Fruit fly (Drosophila melanogaster) whole organism, embryonic: ENCODE data around the gene Gr5a.
A peak's percentile ranks its signal among the peaks of the same experiment; 100 is the strongest.

Experiments
- Adf1 ChIP-seq: fragments of 200-800 bp; sonication (Bioruptor generic); IDR thresholded peaks from 2 replicates; pipeline ENCODE4 v1.3.6; 2022; ENCODE audit warnings: missing biosample characterization, missing genetic modification characterization
- Bdp1 ChIP-seq: fragments of 200-800 bp; sonication (Bioruptor generic); optimal IDR thresholded peaks from 3 replicates; lab custom pipeline; 2016; ENCODE audit warnings: missing biosample characterization, missing genetic modification characterization
- Blimp-1 ChIP-seq: fragments of 200-800 bp; sonication (Bioruptor generic); optimal IDR thresholded peaks from 3 replicates; lab custom pipeline; 2018; ENCODE audit warnings: missing biosample characterization, missing genetic modification characterization, mild to moderate bottlenecking, moderate library complexity, missing genetic modification reagents
- CG11504 ChIP-seq: fragments of 200-800 bp; sonication (Bioruptor generic); optimal IDR thresholded peaks from 3 replicates; lab custom pipeline; 2019; ENCODE audit warnings: missing biosample characterization, mild to moderate bottlenecking, missing genetic modification characterization, moderate library complexity
- CG11695 ChIP-seq: fragments of 200-800 bp; sonication (Bioruptor generic); IDR thresholded peaks from 3 replicates; pipeline ENCODE4 v1.3.6; 2022; ENCODE audit warnings: missing biosample characterization, missing genetic modification characterization
- CG14860 ChIP-seq: fragments of 200-800 bp; sonication (Bioruptor generic); IDR thresholded peaks from 3 replicates; pipeline ENCODE4 v1.3.6; 2022; ENCODE audit warnings: missing biosample characterization, missing genetic modification characterization; ENCODE audit not compliant: partially characterized antibody
- CG15269 ChIP-seq: fragments of 200-800 bp; sonication (Bioruptor generic); optimal IDR thresholded peaks from 2 replicates; lab custom pipeline; 2018; ENCODE audit warnings: missing biosample characterization, mild to moderate bottlenecking, missing genetic modification characterization, moderate library complexity
- CG17186 ChIP-seq: fragments of 200-800 bp; sonication (Bioruptor generic); optimal IDR thresholded peaks from 3 replicates; lab custom pipeline; 2017; ENCODE audit warnings: missing biosample characterization, missing genetic modification reagents, missing genetic modification characterization
- CG17568 ChIP-seq: fragments of 200-800 bp; sonication (Bioruptor generic); optimal IDR thresholded peaks from 2 replicates; lab custom pipeline; 2018; ENCODE audit warnings: missing biosample characterization, mild to moderate bottlenecking, missing genetic modification characterization, moderate library complexity
- CG2120 ChIP-seq: fragments of 200-800 bp; sonication (Bioruptor generic); optimal IDR thresholded peaks from 3 replicates; lab custom pipeline; 2016; ENCODE audit warnings: missing biosample characterization, missing genetic modification characterization
- CG2202 ChIP-seq: fragments of 200-800 bp; sonication (Bioruptor generic); optimal IDR thresholded peaks from 2 replicates; lab custom pipeline; 2018; ENCODE audit warnings: missing biosample characterization, mild to moderate bottlenecking, missing genetic modification characterization
- CG34376 ChIP-seq: fragments of 200-800 bp; sonication (Bioruptor generic); optimal IDR thresholded peaks from 2 replicates; lab custom pipeline; 2018; ENCODE audit warnings: missing biosample characterization, mild to moderate bottlenecking, missing genetic modification characterization
- CG4282 ChIP-seq: fragments of 200-800 bp; sonication (Bioruptor generic); optimal IDR thresholded peaks from 2 replicates; lab custom pipeline; 2016; ENCODE audit warnings: missing biosample characterization, missing genetic modification characterization
- CG5180 ChIP-seq: fragments of 200-800 bp; sonication (Bioruptor generic); optimal IDR thresholded peaks from 3 replicates; lab custom pipeline; 2017; ENCODE audit warnings: missing biosample characterization, missing genetic modification characterization, mild to moderate bottlenecking, moderate library complexity, missing genetic modification reagents
- CG5953 ChIP-seq: fragments of 200-800 bp; sonication (Bioruptor generic); IDR thresholded peaks from 2 replicates; pipeline ENCODE4 v1.3.6; 2022; ENCODE audit warnings: missing biosample characterization, missing genetic modification characterization
- CG7372 ChIP-seq: fragments of 200-800 bp; sonication (Bioruptor generic); IDR thresholded peaks from 2 replicates; pipeline ENCODE4 v1.3.6; 2022; ENCODE audit warnings: missing biosample characterization, missing genetic modification characterization
- CG7839 ChIP-seq: fragments of 200-800 bp; sonication (Bioruptor generic); optimal IDR thresholded peaks from 3 replicates; lab custom pipeline; 2018; ENCODE audit warnings: missing biosample characterization, mild to moderate bottlenecking, missing genetic modification characterization, moderate library complexity
- CG8290 ChIP-seq, 3 experiments: fragments of 200-800 bp; sonication (Bioruptor generic); optimal IDR thresholded peaks; 2 replicates each; lab custom pipeline; 2016 to 2019; ENCODE audit warnings: missing biosample characterization in 3 of 3, missing genetic modification characterization in 3 of 3, mild to moderate bottlenecking in 2 of 3, moderate library complexity in 1 of 3
- CTCF ChIP-seq: fragments of 200-800 bp; sonication (Bioruptor generic); optimal IDR thresholded peaks from 2 replicates; lab custom pipeline; 2017; ENCODE audit warnings: missing biosample characterization, mild to moderate bottlenecking, missing genetic modification characterization, moderate library complexity
- Dfd ChIP-seq, 2 experiments: fragments of >200 bp; optimal IDR thresholded peaks; 2 replicates each; lab custom pipeline; 2017; ENCODE audit warnings: missing biosample characterization in 2 of 2, missing genetic modification characterization in 2 of 2
- Dip3 ChIP-seq: fragments of 200-800 bp; sonication (Bioruptor generic); optimal IDR thresholded peaks from 3 replicates; lab custom pipeline; 2016; ENCODE audit warnings: missing biosample characterization, missing genetic modification characterization
- ERR ChIP-seq: fragments of 200-800 bp; sonication (Bioruptor generic); optimal IDR thresholded peaks from 2 replicates; lab custom pipeline; 2016; ENCODE audit warnings: missing biosample characterization, missing genetic modification characterization
- Mes4 ChIP-seq: fragments of 200-800 bp; sonication (Bioruptor generic); optimal IDR thresholded peaks from 2 replicates; lab custom pipeline; 2016; ENCODE audit warnings: missing biosample characterization, missing genetic modification characterization
- NC2β ChIP-seq: fragments of 200-800 bp; sonication (Bioruptor generic); optimal IDR thresholded peaks from 2 replicates; lab custom pipeline; 2016; ENCODE audit warnings: missing biosample characterization, missing genetic modification characterization
- Oli ChIP-seq: fragments of 200-800 bp; sonication (Bioruptor generic); optimal IDR thresholded peaks from 2 replicates; lab custom pipeline; 2018; ENCODE audit warnings: missing biosample characterization, mild to moderate bottlenecking, missing genetic modification characterization, moderate library complexity
- Pdp1 ChIP-seq, 2 experiments: fragments of 200-800 bp; sonication (Bioruptor generic); optimal IDR thresholded peaks; 3 replicates each; lab custom pipeline; 2016; ENCODE audit warnings: missing biosample characterization in 2 of 2, missing genetic modification characterization in 2 of 2, mild to moderate bottlenecking in 1 of 2, moderate library complexity in 1 of 2
- Usf ChIP-seq: fragments of 200-800 bp; sonication (Bioruptor generic); optimal IDR thresholded peaks from 2 replicates; lab custom pipeline; 2017; ENCODE audit warnings: missing genotype, missing biosample characterization, missing genetic modification characterization
- Xrp1 ChIP-seq: fragments of 200-800 bp; sonication (Bioruptor generic); IDR thresholded peaks from 2 replicates; pipeline ENCODE4 v1.3.6; 2022; ENCODE audit warnings: missing biosample characterization, missing genetic modification characterization
- ap ChIP-seq: fragments of 200-800 bp; sonication (Bioruptor generic); IDR thresholded peaks from 2 replicates; pipeline ENCODE4 v1.3.6; 2022; ENCODE audit warnings: missing biosample characterization, missing genetic modification characterization
- ase ChIP-seq: fragments of 200-800 bp; sonication (Bioruptor generic); IDR thresholded peaks from 3 replicates; pipeline ENCODE4 v1.3.6; 2022; ENCODE audit warnings: missing biosample characterization, missing genetic modification characterization
- bigmax ChIP-seq: fragments of 200-800 bp; sonication (Bioruptor generic); optimal IDR thresholded peaks from 2 replicates; lab custom pipeline; 2018; ENCODE audit warnings: missing biosample characterization, mild to moderate bottlenecking, missing genetic modification characterization
- bowl ChIP-seq: fragments of 200-800 bp; sonication (Bioruptor generic); IDR thresholded peaks from 2 replicates; pipeline ENCODE4 v1.3.6; 2022; ENCODE audit warnings: missing biosample characterization, missing genetic modification characterization
- bsh ChIP-seq, 2 experiments: fragments of 200-800 bp; sonication (Bioruptor generic); optimal IDR thresholded peaks; 2 replicates each; lab custom pipeline; 2017 to 2018; ENCODE audit warnings: mild to moderate bottlenecking in 2 of 2, missing biosample characterization in 2 of 2, missing genetic modification characterization in 2 of 2, moderate library complexity in 1 of 2
- cg ChIP-seq: fragments of 200-800 bp; sonication (Bioruptor generic); optimal IDR thresholded peaks from 3 replicates; lab custom pipeline; 2019; ENCODE audit warnings: missing biosample characterization, mild to moderate bottlenecking, missing genetic modification characterization, moderate library complexity
- chm ChIP-seq: fragments of 200-800 bp; sonication (Bioruptor generic); IDR thresholded peaks from 2 replicates; pipeline ENCODE4 v1.3.6; 2022; ENCODE audit warnings: missing biosample characterization, missing genetic modification characterization
- danr ChIP-seq: fragments of 200-800 bp; sonication (Bioruptor generic); IDR thresholded peaks from 2 replicates; pipeline ENCODE4 v1.3.6; 2022; ENCODE audit warnings: missing biosample characterization, missing genetic modification characterization
- disco-r ChIP-seq: fragments of 200-800 bp; sonication (Bioruptor generic); optimal IDR thresholded peaks from 2 replicates; lab custom pipeline; 2016; ENCODE audit warnings: missing biosample characterization, missing genetic modification characterization
- fu2 ChIP-seq: fragments of 200-800 bp; sonication (Bioruptor generic); optimal IDR thresholded peaks from 2 replicates; lab custom pipeline; 2016; ENCODE audit warnings: missing biosample characterization, missing genetic modification characterization
- kni ChIP-seq: fragments of 200-800 bp; sonication (Bioruptor generic); optimal IDR thresholded peaks from 3 replicates; lab custom pipeline; 2017; ENCODE audit warnings: mild to moderate bottlenecking, missing biosample characterization, missing genetic modification reagents, missing genetic modification characterization
- lilli ChIP-seq: fragments of 200-800 bp; sonication (Bioruptor generic); optimal IDR thresholded peaks from 3 replicates; lab custom pipeline; 2016; ENCODE audit warnings: missing biosample characterization, missing genetic modification characterization
- otp ChIP-seq: fragments of 200-800 bp; sonication (Bioruptor generic); IDR thresholded peaks from 3 replicates; pipeline ENCODE4, ENCODE4 v1.3.6; 2022; ENCODE audit warnings: missing biosample characterization, missing genetic modification characterization
- shn ChIP-seq: fragments of 200-800 bp; sonication (Bioruptor generic); optimal IDR thresholded peaks from 3 replicates; lab custom pipeline; 2016; ENCODE audit warnings: missing biosample characterization, missing genetic modification characterization
- tin ChIP-seq: fragments of 200-800 bp; sonication (Bioruptor generic); optimal IDR thresholded peaks from 3 replicates; lab custom pipeline; 2016; ENCODE audit warnings: missing biosample characterization, missing genetic modification characterization
- vvl ChIP-seq: fragments of 200-800 bp; sonication (Bioruptor generic); IDR thresholded peaks from 2 replicates; pipeline ENCODE4 v1.3.6; 2022; ENCODE audit warnings: missing biosample characterization, missing genetic modification characterization

Gene Gr5a

DNA sequence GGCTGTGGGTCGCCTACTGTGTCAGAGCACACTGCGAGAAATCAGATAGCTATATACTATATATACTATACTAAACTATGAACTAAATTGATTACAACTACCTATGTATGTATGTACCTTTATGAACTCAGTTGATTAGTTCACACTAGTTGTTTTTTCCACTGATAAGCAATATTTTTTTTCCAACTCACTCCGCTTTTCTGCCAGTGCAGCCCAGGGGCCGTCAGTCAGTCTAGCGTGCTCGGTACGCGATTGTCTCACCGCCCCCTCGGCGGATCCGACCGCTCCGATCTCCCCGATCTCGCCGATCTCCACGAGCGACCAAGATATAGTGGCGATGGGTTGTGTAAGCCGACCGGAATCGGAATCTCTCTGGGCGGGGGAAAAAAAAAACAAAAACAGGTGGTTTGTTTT lies 25.5 kb downstream of the Gr5a start (continued):
- TF ChIP-seq bowl (GFP tag; lab: Robert Waterston, UW) (peak; percentile 39; the same call in 1 of the 2 replicates), Usf (GFP tag; lab: Kevin White, UChicago) (no peak), CG17568 (GFP tag; lab: Kevin White, UChicago) (no peak), tin (GFP tag; lab: Kevin White, UChicago) (peak; percentile 77), Pdp1 (GFP tag; optimal IDR thresholded peaks at IDR 0.05; lab: Kevin White, UChicago) (peak; percentile 85 to 90)

DNA sequence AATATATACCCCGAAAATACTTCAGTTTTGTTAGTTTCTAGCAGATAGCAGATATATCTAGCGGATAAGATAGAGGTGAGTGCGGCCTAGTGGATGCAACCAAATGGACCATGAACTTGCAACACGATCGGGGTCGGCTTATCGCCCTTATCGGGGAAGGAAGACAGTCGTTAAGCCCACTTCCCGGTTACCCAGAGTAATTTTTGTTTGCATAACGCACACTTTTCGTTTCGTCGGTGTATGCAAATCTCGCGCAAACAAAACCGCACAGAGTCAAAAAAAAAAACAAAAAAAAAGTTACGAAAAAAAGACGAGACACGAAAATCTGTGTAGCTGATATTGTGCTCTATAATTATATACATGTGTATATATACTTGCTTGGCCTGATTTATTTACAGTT lies 32.5 kb downstream of the Gr5a start:
- TF ChIP-seq shn (GFP tag; lab: Kevin White, UChicago) (no peak), Pdp1 (GFP tag; optimal IDR thresholded peaks at IDR 0.05; lab: Kevin White, UChicago) (peak in 1 of 2 experiments; percentile 54)
- TF ChIP-seq, all 482 proteins: peak for 1

DNA sequence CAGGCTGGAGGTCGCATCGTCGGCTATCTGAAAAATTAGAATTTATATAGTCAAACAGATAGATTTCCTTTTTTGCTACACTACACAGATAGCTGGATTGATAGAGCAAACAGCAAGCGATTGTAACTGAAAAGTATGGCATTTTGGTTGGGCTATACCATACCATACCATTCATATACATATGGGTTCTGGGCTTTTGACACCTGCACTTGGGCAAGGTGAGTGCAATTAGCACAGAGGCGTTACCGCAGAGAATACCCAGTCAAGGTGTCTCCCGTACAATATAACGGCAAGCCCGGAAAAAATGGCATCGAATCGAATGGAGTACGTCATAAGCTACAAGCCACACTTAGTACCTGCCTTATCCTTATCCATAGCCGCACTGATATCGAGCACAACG lies 34.4 kb downstream of the Gr5a start:
- TF ChIP-seq danr (no peak), CG17568 (GFP tag; lab: Kevin White, UChicago) (no peak), ase (GFP tag; lab: Robert Waterston, UW) (no peak), Oli (tag; lab: Kevin White, UChicago) (no peak), fu2 (GFP tag; lab: Kevin White, UChicago) (no peak), Dfd (GFP tag; optimal IDR thresholded peaks at IDR 0.05; lab: Kevin White, UChicago) (no peak), Bdp1 (GFP tag; lab: Kevin White, UChicago) (no peak), NC2β (no peak), CG7372 (GFP tag; lab: Robert Waterston, UW) (no peak), CG17186 (no peak), CG2120 (GFP tag; lab: Kevin White, UChicago) (no peak), bigmax (GFP tag; lab: Kevin White, UChicago) (no peak), ap (GFP tag; lab: Robert Waterston, UW) (no peak)

DNA sequence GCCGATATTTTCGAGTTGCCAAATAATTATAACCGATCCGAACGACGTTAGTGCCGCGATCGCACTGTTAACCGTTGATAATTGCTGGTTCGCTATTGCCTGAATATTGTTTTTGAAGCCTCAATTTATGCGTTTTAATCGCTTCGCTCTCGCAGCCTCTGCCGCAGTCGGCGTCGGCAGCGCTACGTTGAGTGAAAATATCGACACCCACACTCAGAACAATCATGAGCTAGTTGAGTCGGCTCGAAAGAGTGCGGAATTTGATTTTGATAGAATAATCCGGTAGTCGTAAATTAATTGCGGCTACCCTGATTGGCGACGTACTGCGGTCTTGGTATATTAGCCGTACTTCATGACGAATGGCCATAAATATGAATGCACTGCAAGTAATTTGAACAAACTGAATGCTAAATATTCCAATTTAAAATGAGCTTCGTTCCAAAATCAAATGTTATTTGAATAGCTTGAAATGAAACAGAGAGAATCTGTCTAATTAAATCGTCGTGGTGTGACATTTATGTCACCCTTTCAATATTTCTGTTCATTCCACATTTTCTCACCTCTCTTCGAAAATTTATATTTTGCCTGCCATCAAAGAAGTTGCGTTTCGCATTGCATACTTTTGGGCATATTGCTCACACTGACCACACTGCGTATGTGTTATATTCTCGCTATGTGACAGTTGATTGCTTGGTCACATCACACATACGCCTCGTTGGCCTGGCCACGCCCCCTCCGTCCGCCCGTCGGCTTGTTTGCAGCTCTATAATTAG lies 35.2 kb downstream of the Gr5a start:
- TF ChIP-seq CG5180 (GFP tag; lab: Kevin White, UChicago): peak; percentile 1
- peak; percentile 15 for TF ChIP-seq lilli (GFP tag; lab: Kevin White, UChicago)
- peak; percentile 11 for TF ChIP-seq cg (GFP tag; lab: Kevin White, UChicago)
- peak; percentile 19; the same call in 1 of the 2 replicates for TF ChIP-seq Xrp1 (GFP tag; lab: Robert Waterston, UW)
- peak; percentile 82 for TF ChIP-seq Adf1
- no peak for TF ChIP-seq disco-r (GFP tag; lab: Kevin White, UChicago)
- TF ChIP-seq kni (GFP tag; lab: Kevin White, UChicago): no peak
- no peak; the same call in 1 of the 2 replicates for TF ChIP-seq vvl (GFP tag; lab: Robert Waterston, UW)
- TF ChIP-seq CG2202 (tag; lab: Kevin White, UChicago): no peak
- TF ChIP-seq Dip3: no peak
- no peak for TF ChIP-seq chm
- no peak for TF ChIP-seq Mes4 (GFP tag; lab: Kevin White, UChicago)
- no peak for TF ChIP-seq CG4282 (GFP tag; lab: Kevin White, UChicago)
- TF ChIP-seq CG34376: peak; percentile 23
- TF ChIP-seq CG7372 (GFP tag; lab: Robert Waterston, UW): peak; percentile 98
- TF ChIP-seq CG14860 (GFP tag; lab: Robert Waterston, UW): no peak
- TF ChIP-seq CG11504: peak; percentile 19
- no peak for TF ChIP-seq ERR
- no peak for TF ChIP-seq CG5953 (GFP tag; lab: Robert Waterston, UW)
- peak; percentile 19 for TF ChIP-seq CG15269 (tag; lab: Kevin White, UChicago)
- TF ChIP-seq CG8290 (GFP tag; optimal IDR thresholded peaks at IDR 0.05; lab: Kevin White, UChicago): no peak
- peak in 1 of 2 experiments; percentile 23 for TF ChIP-seq CG8290 (tag; optimal IDR thresholded peaks at IDR 0.05; lab: Kevin White, UChicago)
- TF ChIP-seq bsh (GFP tag; optimal IDR thresholded peaks at IDR 0.05; lab: Kevin White, UChicago): no peak
- peak; percentile 19 for TF ChIP-seq CG7839 (tag; lab: Kevin White, UChicago)
- TF ChIP-seq CTCF (GFP tag; lab: Kevin White, UChicago): peak; percentile 27
- 0 out of 3 replicates have a peak, but pooled peaks have one; percentile 34 for TF ChIP-seq otp (GFP tag; lab: Robert Waterston, UW)
- 0 out of 3 replicates have a peak, but pooled peaks have one; percentile 9 for TF ChIP-seq CG11695 (GFP tag; lab: Robert Waterston, UW)
- no peak for TF ChIP-seq Blimp-1
